Worm (Caenorhabditis elegans) whole organism, young adult: Measurements from ENCODE around the gene clec-122.

Source experiments
- C06A6.2 ChIP-seq: fragments of 200-800 bp; sonication (Bioruptor generic); conservative IDR thresholded peaks from 2 replicates; pipeline ENCODE4 v1.3.6; 2022; ENCODE audit warnings: missing genetic modification characterization, missing compliant biosample characterization
- F22D6.2 ChIP-seq: sonication (generic microtip); optimal IDR thresholded peaks from 2 replicates; lab custom pipeline; 2016; ENCODE audit warnings: mild to moderate bottlenecking, missing genetic modification characterization, missing compliant biosample characterization
- F39B2.1 ChIP-seq: fragments of 200-800 bp; sonication (Bioruptor generic); IDR thresholded peaks from 2 replicates; pipeline ENCODE4 v1.3.6; 2022; ENCODE audit warnings: missing genetic modification reagents, missing genetic modification characterization, missing compliant biosample characterization
- Y67H2A.10 ChIP-seq: fragments of 200-800 bp; sonication (Bioruptor generic); conservative IDR thresholded peaks from 2 replicates; pipeline ENCODE4 v1.3.6; 2022; ENCODE audit warnings: missing genetic modification reagents, missing genetic modification characterization, missing compliant biosample characterization
- akir-1 ChIP-seq: fragments of 200-800 bp; sonication (Bioruptor generic); optimal IDR thresholded peaks from 2 replicates; lab custom pipeline; 2018; ENCODE audit warnings: mild to moderate bottlenecking, missing genetic modification characterization, moderate library complexity, missing compliant biosample characterization
- athp-1 ChIP-seq: sonication (generic microtip); optimal IDR thresholded peaks from 2 replicates; lab custom pipeline; 2017; ENCODE audit warnings: mild to moderate bottlenecking, missing genetic modification characterization, missing compliant biosample characterization
- attf-5 ChIP-seq: fragments of 200-800 bp; sonication (Bioruptor generic); optimal IDR thresholded peaks from 2 replicates; lab custom pipeline; 2018; ENCODE audit warnings: mild to moderate bottlenecking, missing genetic modification characterization, missing compliant biosample characterization
- attf-6 ChIP-seq: fragments of 200-800 bp; sonication (Bioruptor generic); IDR thresholded peaks from 2 replicates; pipeline ENCODE4 v1.3.6; 2022; ENCODE audit warnings: missing genetic modification reagents, missing genetic modification characterization, missing compliant biosample characterization
- bed-2 ChIP-seq: fragments of 200-800 bp; sonication (Bioruptor generic); IDR thresholded peaks from 2 replicates; pipeline ENCODE4 v1.3.6; 2022; ENCODE audit warnings: missing genetic modification reagents, missing genetic modification characterization, missing compliant biosample characterization
- ceh-100 ChIP-seq: fragments of 200-800 bp; sonication (Bioruptor generic); IDR thresholded peaks from 2 replicates; pipeline ENCODE4 v1.3.6; 2022; ENCODE audit warnings: missing genetic modification reagents, missing genetic modification characterization, missing compliant biosample characterization
- ceh-79 ChIP-seq: sonication (generic microtip); optimal IDR thresholded peaks from 2 replicates; lab custom pipeline; 2017; ENCODE audit warnings: mild to moderate bottlenecking, missing genetic modification characterization, missing compliant biosample characterization
- chd-7 ChIP-seq: sonication (generic microtip); optimal IDR thresholded peaks from 2 replicates; lab custom pipeline; 2016; ENCODE audit warnings: mild to moderate bottlenecking, missing genetic modification characterization, moderate library complexity, missing compliant biosample characterization
- dpl-1 ChIP-seq: fragments of 150-350 bp; optimal IDR thresholded peaks from 2 replicates; lab custom pipeline; 2014; ENCODE audit warnings: missing biosample characterization, missing genetic modification reagents, missing genetic modification characterization
- efl-1 ChIP-seq: fragments of 150-350 bp; optimal IDR thresholded peaks from 2 replicates; lab custom pipeline; 2014; ENCODE audit warnings: missing biosample characterization, missing genetic modification reagents, missing genetic modification characterization
- egl-44 ChIP-seq: fragments of 200-800 bp; sonication (Bioruptor generic); IDR thresholded peaks from 2 replicates; pipeline ENCODE4 v1.3.6; 2022; ENCODE audit warnings: missing genetic modification reagents, missing genetic modification characterization, missing compliant biosample characterization
- ekl-4 ChIP-seq: fragments of 200-800 bp; sonication (Bioruptor generic); IDR thresholded peaks from 2 replicates; pipeline ENCODE4 v1.3.6; 2022; ENCODE audit warnings: missing genetic modification reagents, missing genetic modification characterization, missing compliant biosample characterization
- gei-17 ChIP-seq: fragments of 200-800 bp; sonication (Bioruptor generic); optimal IDR thresholded peaks from 2 replicates; lab custom pipeline; 2018; ENCODE audit warnings: mild to moderate bottlenecking, missing genetic modification characterization, missing compliant biosample characterization
- hmg-1.2 ChIP-seq: fragments of 200-800 bp; sonication (Bioruptor generic); IDR thresholded peaks from 2 replicates; pipeline ENCODE4 v1.3.6; 2022; ENCODE audit warnings: missing genetic modification reagents, missing genetic modification characterization, missing compliant biosample characterization
- hsf-1 ChIP-seq: fragments of 200-800 bp; sonication (Bioruptor generic); IDR thresholded peaks from 2 replicates; pipeline ENCODE4 v1.3.6; 2022; ENCODE audit warnings: missing genetic modification reagents, missing genetic modification characterization, missing compliant biosample characterization
- let-526 ChIP-seq: fragments of 200-800 bp; sonication (Bioruptor generic); IDR thresholded peaks from 2 replicates; pipeline ENCODE4 v1.3.6; 2022; ENCODE audit warnings: missing genetic modification reagents, missing genetic modification characterization, missing compliant biosample characterization
- lsy-27 ChIP-seq: sonication (generic microtip); optimal IDR thresholded peaks from 2 replicates; lab custom pipeline; 2017; ENCODE audit warnings: missing genetic modification characterization, mild to moderate bottlenecking, missing compliant biosample characterization, antibody characterized with exemption, missing genotype, borderline replicate concordance; ENCODE audit not compliant: insufficient read depth
- madf-6 ChIP-seq: fragments of 200-800 bp; sonication (Bioruptor generic); IDR thresholded peaks from 2 replicates; pipeline ENCODE4 v1.3.6; 2022; ENCODE audit warnings: missing genetic modification reagents, missing genetic modification characterization, missing compliant biosample characterization
- madf-8 ChIP-seq: fragments of 200-800 bp; sonication (Bioruptor generic); conservative IDR thresholded peaks from 2 replicates; pipeline ENCODE4 v1.3.6; 2022; ENCODE audit warnings: missing genetic modification reagents, missing genetic modification characterization, missing compliant biosample characterization
- mxl-1 ChIP-seq: sonication (generic microtip); optimal IDR thresholded peaks from 2 replicates; lab custom pipeline; 2016; ENCODE audit warnings: missing genetic modification characterization, missing compliant biosample characterization
- nfya-2 ChIP-seq: fragments of 200-800 bp; sonication (Bioruptor generic); IDR thresholded peaks from 2 replicates; pipeline ENCODE4 v1.3.6; 2022; ENCODE audit warnings: missing genetic modification reagents, missing genetic modification characterization, missing compliant biosample characterization
- sdz-38 ChIP-seq: sonication (generic microtip); optimal IDR thresholded peaks from 2 replicates; lab custom pipeline; 2016; ENCODE audit warnings: missing genotype, missing genetic modification characterization, missing compliant biosample characterization
- snpc-1.1 ChIP-seq: sonication (generic microtip); optimal IDR thresholded peaks from 2 replicates; lab custom pipeline; 2017; ENCODE audit warnings: missing genetic modification characterization, mild to moderate bottlenecking, missing compliant biosample characterization, antibody characterized with exemption, moderate library complexity, missing genotype, missing genetic modification reagents; ENCODE audit not compliant: insufficient read depth
- tbx-9 ChIP-seq: sonication (generic microtip); optimal IDR thresholded peaks from 2 replicates; lab custom pipeline; 2016; ENCODE audit warnings: borderline replicate concordance, missing genetic modification characterization, inconsistent platforms, missing compliant biosample characterization
- xnd-1 ChIP-seq: sonication (generic microtip); optimal IDR thresholded peaks from 2 replicates; lab custom pipeline; 2016; ENCODE audit warnings: missing genotype, missing genetic modification reagents, missing genetic modification characterization, missing compliant biosample characterization
- zfh-2 ChIP-seq: fragments of 200-800 bp; sonication (Bioruptor generic); conservative IDR thresholded peaks from 2 replicates; pipeline ENCODE4 v1.3.6; 2022; ENCODE audit warnings: missing genetic modification reagents, missing genetic modification characterization, missing compliant biosample characterization
- ztf-18 ChIP-seq: sonication (generic microtip); optimal IDR thresholded peaks from 2 replicates; lab custom pipeline; 2016; ENCODE audit warnings: missing genotype, mild to moderate bottlenecking, missing genetic modification characterization, missing compliant biosample characterization
- ztf-22 ChIP-seq: fragments of 200-800 bp; sonication (Bioruptor generic); optimal IDR thresholded peaks from 2 replicates; lab custom pipeline; 2018; ENCODE audit warnings: mild to moderate bottlenecking, missing genetic modification characterization, moderate library complexity, missing compliant biosample characterization
- ztf-25 ChIP-seq: fragments of 200-800 bp; sonication (Bioruptor generic); IDR thresholded peaks from 2 replicates; pipeline ENCODE4 v1.3.6; 2022; ENCODE audit warnings: missing genetic modification reagents, missing genetic modification characterization, missing compliant biosample characterization
- ztf-26 ChIP-seq: sonication (generic microtip); optimal IDR thresholded peaks from 2 replicates; lab custom pipeline; 2017; ENCODE audit warnings: missing genetic modification characterization, missing compliant biosample characterization
- ztf-3 ChIP-seq: fragments of 200-800 bp; sonication (Bioruptor generic); optimal IDR thresholded peaks from 2 replicates; lab custom pipeline; 2018; ENCODE audit warnings: mild to moderate bottlenecking, missing genetic modification characterization, missing compliant biosample characterization

The clec-122 gene

DNA sequence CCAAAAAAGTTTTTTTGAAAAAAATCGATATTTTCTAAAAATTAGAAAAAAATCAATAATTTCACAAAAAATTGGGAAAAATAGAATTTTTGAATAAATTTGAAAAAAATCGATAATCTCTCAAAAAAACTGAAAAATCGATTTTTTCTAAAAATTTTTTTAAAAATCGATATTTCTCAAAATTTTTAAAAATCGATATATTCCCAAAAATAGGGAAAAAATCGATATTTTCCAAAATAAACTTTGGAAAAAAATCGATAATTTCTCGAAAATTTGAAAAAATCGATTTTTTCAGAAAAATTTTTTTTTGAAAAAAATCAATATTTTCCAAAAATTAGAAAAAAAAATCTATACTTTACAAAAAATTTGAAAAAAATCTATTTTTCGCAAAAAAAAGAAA is 41.2 kb upstream of the clec-122 start:
- no peak for TF ChIP-seq ztf-25 (GFP tag; lab: Robert Waterston, UW)
- TF ChIP-seq ztf-18 (tag; lab: Kevin White, UChicago) = no peak
- no peak for TF ChIP-seq zfh-2 (GFP tag; lab: Robert Waterston, UW)
- no peak for TF ChIP-seq efl-1 (GFP tag; lab: Kevin White, UChicago)
- no peak for TF ChIP-seq let-526
- TF ChIP-seq Y67H2A.10 = no peak
- TF ChIP-seq tbx-9 (tag; lab: Kevin White, UChicago) = no peak

- no peak for TF ChIP-seq ztf-3 (GFP tag; lab: Kevin White, UChicago)
- no peak for TF ChIP-seq dpl-1 (GFP tag; lab: Kevin White, UChicago)
- no peak for TF ChIP-seq ceh-100 (GFP tag; lab: Robert Waterston, UW)
- no peak for TF ChIP-seq Y67H2A.10
- TF ChIP-seq madf-8 (GFP tag; lab: Robert Waterston, UW) = no peak
- TF ChIP-seq F22D6.2 (tag; lab: Kevin White, UChicago) = no peak
- no peak for TF ChIP-seq lsy-27
- TF ChIP-seq efl-1 (GFP tag; lab: Kevin White, UChicago) = no peak
- TF ChIP-seq nfya-2 (GFP tag; lab: Robert Waterston, UW) = no peak
Observed at ce11 chrII:3065086-3065485, 40.8 kb upstream of the clec-122 start.

- no peak for TF ChIP-seq ztf-3 (GFP tag; lab: Kevin White, UChicago)
- no peak for TF ChIP-seq madf-6 (GFP tag; lab: Robert Waterston, UW)
- TF ChIP-seq ztf-22 (GFP tag; lab: Kevin White, UChicago) = no peak
Observed at ce11 chrII:3066401-3066800, 39.5 kb upstream of the clec-122 start.

DNA sequence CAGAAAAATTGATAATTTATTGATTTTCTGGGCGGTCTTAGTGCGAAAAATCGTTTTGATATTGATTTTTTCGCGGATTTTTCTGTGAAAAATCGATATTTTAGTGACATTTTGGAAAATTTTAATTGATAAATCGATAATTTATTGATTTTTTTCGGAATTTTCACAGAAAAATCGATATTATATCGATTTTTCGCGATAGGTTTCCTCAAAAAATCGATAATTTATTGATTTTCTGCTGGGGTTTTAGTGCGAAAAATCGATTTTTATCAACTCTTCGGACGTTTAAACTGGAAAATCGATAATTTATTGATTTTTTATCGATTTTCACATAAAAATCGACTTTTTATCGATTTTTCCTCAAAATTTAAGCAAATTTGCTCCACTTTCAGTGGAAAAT is 38.4 kb upstream of the clec-122 start:
- TF ChIP-seq attf-6 (GFP tag; lab: Robert Waterston, UW) (no peak), ztf-26 (tag; lab: Kevin White, UChicago) (no peak), ekl-4 (GFP tag; lab: Robert Waterston, UW) (no peak), athp-1 (tag; lab: Kevin White, UChicago) (no peak), akir-1 (no peak), C06A6.2 (GFP tag; lab: Robert Waterston, UW) (no peak), egl-44 (GFP tag; lab: Robert Waterston, UW) (no peak), xnd-1 (tag; lab: Kevin White, UChicago) (no peak), hmg-1.2 (GFP tag; lab: Robert Waterston, UW) (no peak), F39B2.1 (GFP tag; lab: Robert Waterston, UW) (no peak), ceh-79 (tag; lab: Kevin White, UChicago) (no peak), attf-5 (no peak), mxl-1 (no peak), gei-17 (GFP tag; lab: Kevin White, UChicago) (no peak), hsf-1 (GFP tag; lab: Robert Waterston, UW) (no peak), sdz-38 (tag; lab: Kevin White, UChicago) (no peak), nfya-2 (GFP tag; lab: Robert Waterston, UW) (no peak), chd-7 (tag; lab: Kevin White, UChicago) (no peak), snpc-1.1 (tag; lab: Kevin White, UChicago) (no peak), bed-2 (GFP tag; lab: Robert Waterston, UW) (no peak)
